Fruit fly (Drosophila melanogaster): ENCODE results near the gene CAH9.

dm6 chr3R:27065136-27065535 lies 40.8 kb downstream of the CAH9 start, which contains the start of gene CG43935:
- no peak for TF ChIP-seq EcR (GFP tag; optimal IDR thresholded peaks at IDR 0.05)
- no peak for TF ChIP-seq pan (optimal IDR thresholded peaks at IDR 0.05)
